Worm (Caenorhabditis elegans) whole organism, L1 larva: ENCODE data around the gene C26B9.2.

Experiments used
- C16A3.4 ChIP-seq: fragments of 150-350 bp; optimal IDR thresholded peaks from 2 replicates; lab custom pipeline; 2014; ENCODE audit warnings: missing biosample characterization, missing genetic modification characterization
- C34B4.2 ChIP-seq: sonication (generic microtip); optimal IDR thresholded peaks from 2 replicates; lab custom pipeline; 2017; ENCODE audit warnings: mild to moderate bottlenecking, missing genetic modification characterization, missing compliant biosample characterization
- F16B12.6 ChIP-seq: fragments of 150-350 bp; optimal IDR thresholded peaks from 2 replicates; lab custom pipeline; 2014; ENCODE audit warnings: missing biosample characterization, missing genetic modification characterization
- blmp-1 ChIP-seq: fragments of 150-350 bp; optimal IDR thresholded peaks from 2 replicates; lab custom pipeline; 2014; ENCODE audit warnings: missing biosample characterization, missing genetic modification characterization
- ceh-63 ChIP-seq: fragments of 200-800 bp; sonication (Bioruptor generic); optimal IDR thresholded peaks from 2 replicates; lab custom pipeline; 2018; ENCODE audit warnings: mild to moderate bottlenecking, missing genetic modification characterization, missing compliant biosample characterization
- ceh-8 ChIP-seq: fragments of 200-800 bp; sonication (Bioruptor generic); optimal IDR thresholded peaks from 2 replicates; lab custom pipeline; 2018; ENCODE audit warnings: mild to moderate bottlenecking, missing genetic modification characterization, moderate library complexity, missing compliant biosample characterization
- ceh-82 ChIP-seq, 3 experiments: fragments of 150-350 bp in 1 of 3; sonication (generic microtip) in 2 of 3; optimal IDR thresholded peaks; 2 replicates each; lab custom pipeline; 2014 to 2017; ENCODE audit warnings: missing biosample characterization in 3 of 3, missing genetic modification characterization in 3 of 3
- ceh-88 ChIP-seq: fragments of 200-800 bp; sonication (Bioruptor generic); IDR thresholded peaks from 2 replicates; pipeline ENCODE4 v1.3.6; 2022; ENCODE audit warnings: missing genetic modification characterization, missing compliant biosample characterization
- ceh-90 ChIP-seq: sonication (generic microtip); optimal IDR thresholded peaks from 2 replicates; lab custom pipeline; 2016; ENCODE audit warnings: missing genetic modification characterization, missing compliant biosample characterization
- dsc-1 ChIP-seq: sonication (generic microtip); optimal IDR thresholded peaks from 2 replicates; lab custom pipeline; 2016; ENCODE audit warnings: mild to moderate bottlenecking, missing genetic modification characterization, missing compliant biosample characterization
- efl-1 ChIP-seq, 4 experiments: fragments of 150-350 bp; optimal IDR thresholded peaks in 3 of 4; peaks in 1 of 4; 1 replicate in 1 of 4; 2 replicates in 3 of 4; lab custom pipeline; 2014; ENCODE audit warnings: missing biosample characterization in 2 of 4, missing genetic modification characterization in 2 of 4, missing genetic modification reagents in 2 of 4
- efl-3 ChIP-seq: fragments of 200-800 bp; sonication (Bioruptor generic); optimal IDR thresholded peaks from 2 replicates; lab custom pipeline; 2018; ENCODE audit warnings: mild to moderate bottlenecking, missing genetic modification characterization, missing compliant biosample characterization
- egl-13 ChIP-seq: sonication (generic microtip); optimal IDR thresholded peaks from 2 replicates; lab custom pipeline; 2016; ENCODE audit warnings: missing genotype, missing genetic modification reagents, missing genetic modification characterization, missing compliant biosample characterization
- elt-3 ChIP-seq, 6 experiments: fragments of 150-350 bp in 1 of 6; sonication (generic microtip); optimal IDR thresholded peaks; 2 replicates each; lab custom pipeline; 2017 to 2018; ENCODE audit warnings: missing biosample characterization in 6 of 6, missing genetic modification characterization in 6 of 6, inconsistent platforms in 1 of 6
- fkh-8 ChIP-seq: sonication (generic microtip); optimal IDR thresholded peaks from 2 replicates; lab custom pipeline; 2016; ENCODE audit warnings: mild to moderate bottlenecking, missing genetic modification characterization, missing compliant biosample characterization
- fos-1 ChIP-seq: fragments of 150-350 bp; optimal IDR thresholded peaks from 2 replicates; lab custom pipeline; 2014; ENCODE audit warnings: missing biosample characterization, missing genetic modification characterization
- grh-1 ChIP-seq: fragments of 200-800 bp; sonication (Bioruptor generic); IDR thresholded peaks from 2 replicates; pipeline ENCODE4 v1.3.6; 2022; ENCODE audit warnings: missing genetic modification reagents, missing genetic modification characterization, missing compliant biosample characterization
- hlh-4 ChIP-seq: sonication (generic microtip); optimal IDR thresholded peaks from 2 replicates; lab custom pipeline; 2016; ENCODE audit warnings: mild to moderate bottlenecking, missing genetic modification characterization, missing compliant biosample characterization
- isw-1 ChIP-seq: fragments of 200-800 bp; sonication (Bioruptor generic); IDR thresholded peaks from 2 replicates; pipeline ENCODE4 v1.3.6; 2022; ENCODE audit warnings: missing genetic modification characterization, missing compliant biosample characterization
- jun-1 ChIP-seq: fragments of 150-350 bp; optimal IDR thresholded peaks from 2 replicates; lab custom pipeline; 2014; ENCODE audit warnings: missing biosample characterization, missing genetic modification reagents, missing genetic modification characterization
- lin-13 ChIP-seq: fragments of 150-350 bp; optimal IDR thresholded peaks from 2 replicates; lab custom pipeline; 2014; ENCODE audit warnings: missing biosample characterization, missing genetic modification reagents, missing genetic modification characterization
- lin-14 ChIP-seq: fragments of 200-800 bp; sonication (Bioruptor generic); optimal IDR thresholded peaks from 2 replicates; lab custom pipeline; 2018; ENCODE audit warnings: mild to moderate bottlenecking, missing genetic modification characterization, moderate library complexity, missing compliant biosample characterization
- lin-15B ChIP-seq: fragments of 150-350 bp; sonication (generic microtip); optimal IDR thresholded peaks from 3 replicates; lab custom pipeline; 2014; ENCODE audit warnings: missing biosample characterization, missing genetic modification characterization
- lin-35 ChIP-seq, 2 experiments: fragments of 150-350 bp; optimal IDR thresholded peaks; 2 replicates each; lab custom pipeline; 2014; ENCODE audit warnings: missing biosample characterization in 2 of 2, missing genetic modification characterization in 2 of 2, missing genetic modification reagents in 2 of 2
- lir-3 ChIP-seq: sonication (generic microtip); optimal IDR thresholded peaks from 2 replicates; lab custom pipeline; 2016; ENCODE audit warnings: mild to moderate bottlenecking, missing genetic modification characterization, moderate library complexity, missing compliant biosample characterization; ENCODE audit not compliant: poor library complexity
- lsy-2 ChIP-seq, 2 experiments: fragments of 150-350 bp; optimal IDR thresholded peaks; 2 replicates each; lab custom pipeline; 2014; ENCODE audit warnings: missing biosample characterization in 2 of 2, missing genetic modification characterization in 2 of 2
- mdl-1 ChIP-seq, 2 experiments: fragments of 150-350 bp; optimal IDR thresholded peaks; 2 replicates each; lab custom pipeline; 2014 to 2017; ENCODE audit warnings: missing biosample characterization in 2 of 2, missing genetic modification characterization in 2 of 2, inconsistent platforms in 1 of 2
- mef-2 ChIP-seq: fragments of 150-350 bp; optimal IDR thresholded peaks from 2 replicates; lab custom pipeline; 2014; ENCODE audit warnings: missing biosample characterization, missing genetic modification characterization
- nhr-12 ChIP-seq: sonication (generic microtip); optimal IDR thresholded peaks from 2 replicates; lab custom pipeline; 2017; ENCODE audit warnings: missing biosample characterization, missing genetic modification characterization
- nhr-19 ChIP-seq: fragments of 200-800 bp; sonication (Bioruptor generic); conservative IDR thresholded peaks from 2 replicates; pipeline ENCODE4 v1.3.6; 2022; ENCODE audit warnings: missing genetic modification characterization, missing compliant biosample characterization
- nhr-237 ChIP-seq: fragments of 150-350 bp; optimal IDR thresholded peaks from 2 replicates; lab custom pipeline; 2014; ENCODE audit warnings: missing biosample characterization, missing genetic modification characterization
- nhr-47 ChIP-seq: sonication (generic microtip); optimal IDR thresholded peaks from 2 replicates; lab custom pipeline; 2016; ENCODE audit warnings: mild to moderate bottlenecking, missing genetic modification characterization, moderate library complexity, missing compliant biosample characterization
- nhr-71 ChIP-seq: sonication (generic microtip); optimal IDR thresholded peaks from 2 replicates; lab custom pipeline; 2016; ENCODE audit warnings: mild to moderate bottlenecking, missing genetic modification characterization, moderate library complexity, missing compliant biosample characterization
- nhr-76 ChIP-seq: sonication (generic microtip); optimal IDR thresholded peaks from 2 replicates; lab custom pipeline; 2017; ENCODE audit warnings: missing biosample characterization, missing genetic modification characterization
- nhr-77 ChIP-seq: fragments of 150-350 bp; optimal IDR thresholded peaks from 2 replicates; lab custom pipeline; 2014; ENCODE audit warnings: missing biosample characterization, missing genetic modification characterization
- nhr-84 ChIP-seq: sonication (generic microtip); optimal IDR thresholded peaks from 2 replicates; lab custom pipeline; 2017; ENCODE audit warnings: missing biosample characterization, missing genetic modification characterization
- nhr-90 ChIP-seq: sonication (generic microtip); optimal IDR thresholded peaks from 2 replicates; lab custom pipeline; 2016; ENCODE audit warnings: mild to moderate bottlenecking, missing genetic modification characterization, missing compliant biosample characterization; ENCODE audit not compliant: poor library complexity
- pag-3 ChIP-seq: sonication (generic microtip); optimal IDR thresholded peaks from 2 replicates; lab custom pipeline; 2017; ENCODE audit warnings: missing genetic modification characterization, mild to moderate bottlenecking, missing compliant biosample characterization, antibody characterized with exemption, borderline replicate concordance; ENCODE audit not compliant: insufficient read depth
- pqm-1 ChIP-seq: sonication (generic microtip); optimal IDR thresholded peaks from 3 replicates; lab custom pipeline; 2017; ENCODE audit warnings: missing biosample characterization, missing genetic modification characterization
- snpc-4 ChIP-seq: fragments of 150-350 bp; optimal IDR thresholded peaks from 2 replicates; lab custom pipeline; 2014; ENCODE audit warnings: missing biosample characterization, missing genetic modification characterization
- sox-4 ChIP-seq: sonication (generic microtip); optimal IDR thresholded peaks from 2 replicates; lab custom pipeline; 2016; ENCODE audit warnings: missing genetic modification characterization, missing compliant biosample characterization
- sptf-1 ChIP-seq: fragments of 150-350 bp; optimal IDR thresholded peaks from 2 replicates; lab custom pipeline; 2014; ENCODE audit warnings: missing biosample characterization, missing genetic modification characterization
- unc-62 ChIP-seq: fragments of 150-350 bp; optimal IDR thresholded peaks from 2 replicates; lab custom pipeline; 2014; ENCODE audit warnings: missing biosample characterization, missing genetic modification reagents, missing genetic modification characterization
- vab-15 ChIP-seq: sonication (generic microtip); optimal IDR thresholded peaks from 2 replicates; lab custom pipeline; 2017; ENCODE audit warnings: missing genotype, mild to moderate bottlenecking, missing genetic modification characterization, missing compliant biosample characterization
- zip-4 ChIP-seq: fragments of 200-800 bp; sonication (Bioruptor generic); optimal IDR thresholded peaks from 2 replicates; lab custom pipeline; 2018; ENCODE audit warnings: mild to moderate bottlenecking, missing genetic modification characterization, moderate library complexity, missing compliant biosample characterization
- ztf-4 ChIP-seq: fragments of 150-350 bp; optimal IDR thresholded peaks from 2 replicates; lab custom pipeline; 2014; ENCODE audit warnings: missing biosample characterization, missing genetic modification characterization

The C26B9.2 gene

ce11 chrX:5339889-5340288 is at the start of gene C26B9.2:
Gene C26B9.2, plus strand, starts transcription at chrX:5340189.
- TF ChIP-seq blmp-1 (peak; percentile 43), lir-3 (no peak)

- TF ChIP-seq lin-14 (GFP tag; lab: Kevin White, UChicago) (peak; percentile 59), lin-15B (tag; lab: Kevin White, UChicago) (no peak)
- TF ChIP-seq, all 84 proteins: peak for 1
Observed at ce11 chrX:5293862-5294261, 46.1 kb upstream of the C26B9.2 start.

ce11 chrX:5297942-5298611 is 41.9 kb upstream of the C26B9.2 start, which contains the start of gene ift-81:
Gene ift-81, plus strand, starts transcription at chrX:5298561.
- TF ChIP-seq egl-13 (tag; lab: Kevin White, UChicago) (peak; percentile 37), hlh-4 (tag; lab: Kevin White, UChicago) (no peak), nhr-77 (tag; lab: Kevin White, UChicago) (peak; percentile 15), mdl-1 (tag; optimal IDR thresholded peaks at IDR 0.05; lab: Kevin White, UChicago) (peak in 1 of 2 experiments; percentile 32), ceh-8 (GFP tag; lab: Kevin White, UChicago) (peak; percentile 2), nhr-71 (tag; lab: Kevin White, UChicago) (peak; percentile 81), unc-62 (GFP tag; lab: Kevin White, UChicago) (no peak), isw-1 (GFP tag; lab: Robert Waterston, UW) (no peak; the same call in 1 of the 2 replicates), C34B4.2 (tag; lab: Kevin White, UChicago) (no peak), fos-1 (tag; lab: Kevin White, UChicago) (no peak), lsy-2 (tag; optimal IDR thresholded peaks at IDR 0.05; lab: Kevin White, UChicago) (peak; percentile 58 to 63), efl-1 (optimal IDR thresholded peaks at IDR 0.05; lab: Kevin White, UChicago) (peak; percentile 37 to 41), efl-1 (GFP tag; optimal IDR thresholded peaks at IDR 0.05 in 1 of 2; lab: Kevin White, UChicago) (peak; percentile 5 to 90), pag-3 (tag; lab: Kevin White, UChicago) (no peak), efl-3 (GFP tag; lab: Kevin White, UChicago) (no peak), mef-2 (tag; lab: Kevin White, UChicago) (no peak), fkh-8 (tag; lab: Kevin White, UChicago) (peak; percentile 55), ceh-90 (tag; lab: Kevin White, UChicago) (no peak), nhr-90 (tag; lab: Kevin White, UChicago) (no peak), nhr-12 (tag; lab: Kevin White, UChicago) (no peak), ceh-88 (GFP tag; lab: Robert Waterston, UW) (no peak), jun-1 (tag; lab: Kevin White, UChicago) (no peak), ceh-82 (tag; optimal IDR thresholded peaks at IDR 0.05; lab: Kevin White, UChicago) (peak; percentile 18 to 63 (median 45)), zip-4 (no peak), nhr-76 (tag; lab: Kevin White, UChicago) (no peak), nhr-47 (tag; lab: Kevin White, UChicago) (peak; percentile 73), vab-15 (no peak), F16B12.6 (tag; lab: Kevin White, UChicago) (no peak), nhr-19 (GFP tag; lab: Robert Waterston, UW) (peak; percentile 61), ceh-63 (no peak), nhr-237 (no peak), lir-3 (no peak), C16A3.4 (tag; lab: Kevin White, UChicago) (peak; percentile 8), lin-35 (GFP tag; optimal IDR thresholded peaks at IDR 0.05; lab: Kevin White, UChicago) (peak; percentile 28 to 30), nhr-84 (tag; lab: Kevin White, UChicago) (no peak), snpc-4 (tag; lab: Kevin White, UChicago) (no peak), sptf-1 (no peak), elt-3 (tag; optimal IDR thresholded peaks at IDR 0.05; lab: Kevin White, UChicago) (no peak), dsc-1 (peak; percentile 68), lin-15B (tag; lab: Kevin White, UChicago) (no peak), sox-4 (tag; lab: Kevin White, UChicago) (no peak), grh-1 (GFP tag; lab: Robert Waterston, UW) (no peak), ztf-4 (no peak), lin-13 (GFP tag; lab: Kevin White, UChicago) (peak; percentile 8), pqm-1 (tag; lab: Kevin White, UChicago) (no peak), blmp-1 (no peak)
